Worm (Caenorhabditis elegans) whole organism, young adult: ENCODE data around the gene spe-44.

Experiments used
- B0019.2 ChIP-seq: fragments of 200-800 bp; sonication (Bioruptor generic); conservative IDR thresholded peaks from 2 replicates; pipeline ENCODE4 v1.3.6; 2022; ENCODE audit warnings: missing genetic modification reagents, missing genetic modification characterization, missing compliant biosample characterization
- B0261.1 ChIP-seq: sonication (generic microtip); optimal IDR thresholded peaks from 2 replicates; lab custom pipeline; 2016; ENCODE audit warnings: mild to moderate bottlenecking, missing genetic modification characterization, moderate library complexity, missing compliant biosample characterization
- C06A6.2 ChIP-seq: fragments of 200-800 bp; sonication (Bioruptor generic); conservative IDR thresholded peaks from 2 replicates; pipeline ENCODE4 v1.3.6; 2022; ENCODE audit warnings: missing genetic modification characterization, missing compliant biosample characterization
- C17E4.6 ChIP-seq: fragments of 200-800 bp; sonication (Bioruptor generic); IDR thresholded peaks from 2 replicates; pipeline ENCODE4 v1.3.6; 2022; ENCODE audit warnings: missing genetic modification reagents, missing genetic modification characterization, missing compliant biosample characterization
- F22D6.2 ChIP-seq: sonication (generic microtip); optimal IDR thresholded peaks from 2 replicates; lab custom pipeline; 2016; ENCODE audit warnings: mild to moderate bottlenecking, missing genetic modification characterization, missing compliant biosample characterization
- F33H1.4 ChIP-seq: fragments of 200-800 bp; sonication (Bioruptor generic); IDR thresholded peaks from 2 replicates; pipeline ENCODE4 v1.3.6; 2022; ENCODE audit warnings: missing genetic modification reagents, missing genetic modification characterization, missing compliant biosample characterization
- F39B2.1 ChIP-seq: fragments of 200-800 bp; sonication (Bioruptor generic); IDR thresholded peaks from 2 replicates; pipeline ENCODE4 v1.3.6; 2022; ENCODE audit warnings: missing genetic modification reagents, missing genetic modification characterization, missing compliant biosample characterization
- F57A8.1 ChIP-seq: fragments of 200-800 bp; sonication (Bioruptor generic); optimal IDR thresholded peaks from 2 replicates; lab custom pipeline; 2018; ENCODE audit warnings: mild to moderate bottlenecking, missing genetic modification characterization, moderate library complexity, missing compliant biosample characterization
- Y67H2A.10 ChIP-seq: fragments of 200-800 bp; sonication (Bioruptor generic); conservative IDR thresholded peaks from 2 replicates; pipeline ENCODE4 v1.3.6; 2022; ENCODE audit warnings: missing genetic modification reagents, missing genetic modification characterization, missing compliant biosample characterization
- Y79H2A.3 ChIP-seq: fragments of 200-800 bp; sonication (Bioruptor generic); conservative IDR thresholded peaks from 2 replicates; pipeline ENCODE4 v1.3.6; 2022; ENCODE audit warnings: missing genetic modification reagents, missing genetic modification characterization, missing compliant biosample characterization
- Y95B8A.8 ChIP-seq: fragments of 200-800 bp; sonication (Bioruptor generic); IDR thresholded peaks from 2 replicates; pipeline ENCODE4 v1.3.6; 2022; ENCODE audit warnings: missing genetic modification reagents, missing genetic modification characterization, missing compliant biosample characterization
- ZK185.1 ChIP-seq: sonication (generic microtip); optimal IDR thresholded peaks from 2 replicates; lab custom pipeline; 2016; ENCODE audit warnings: mild to moderate bottlenecking, missing genetic modification characterization, missing compliant biosample characterization; ENCODE audit not compliant: poor library complexity, severe bottlenecking
- aptf-2 ChIP-seq: fragments of 200-800 bp; sonication (Bioruptor generic); conservative IDR thresholded peaks from 2 replicates; pipeline ENCODE4 v1.3.6; 2022; ENCODE audit warnings: missing genetic modification reagents, missing genetic modification characterization, missing compliant biosample characterization
- aptf-3 ChIP-seq: fragments of 200-800 bp; sonication (Bioruptor generic); IDR thresholded peaks from 2 replicates; pipeline ENCODE4 v1.3.6; 2022; ENCODE audit warnings: missing genetic modification characterization, missing compliant biosample characterization
- attf-5 ChIP-seq: fragments of 200-800 bp; sonication (Bioruptor generic); optimal IDR thresholded peaks from 2 replicates; lab custom pipeline; 2018; ENCODE audit warnings: mild to moderate bottlenecking, missing genetic modification characterization, missing compliant biosample characterization
- cebp-2 ChIP-seq: fragments of 200-800 bp; sonication (Bioruptor generic); IDR thresholded peaks from 2 replicates; pipeline ENCODE4 v1.3.6; 2022; ENCODE audit warnings: missing genetic modification characterization, missing compliant biosample characterization
- ceh-40 ChIP-seq: fragments of 200-800 bp; sonication (Bioruptor generic); IDR thresholded peaks from 2 replicates; pipeline ENCODE4 v1.3.6; 2022; ENCODE audit warnings: missing genetic modification characterization, missing compliant biosample characterization
- ceh-79 ChIP-seq: sonication (generic microtip); optimal IDR thresholded peaks from 2 replicates; lab custom pipeline; 2017; ENCODE audit warnings: mild to moderate bottlenecking, missing genetic modification characterization, missing compliant biosample characterization
- chd-7 ChIP-seq: sonication (generic microtip); optimal IDR thresholded peaks from 2 replicates; lab custom pipeline; 2016; ENCODE audit warnings: mild to moderate bottlenecking, missing genetic modification characterization, moderate library complexity, missing compliant biosample characterization
- dox-1 ChIP-seq: fragments of 200-800 bp; sonication (Bioruptor generic); IDR thresholded peaks from 2 replicates; pipeline ENCODE4 v1.3.6; 2022; ENCODE audit warnings: missing genetic modification reagents, missing genetic modification characterization, missing compliant biosample characterization
- dpl-1 ChIP-seq: fragments of 150-350 bp; optimal IDR thresholded peaks from 2 replicates; lab custom pipeline; 2014; ENCODE audit warnings: missing biosample characterization, missing genetic modification reagents, missing genetic modification characterization
- egl-44 ChIP-seq: fragments of 200-800 bp; sonication (Bioruptor generic); IDR thresholded peaks from 2 replicates; pipeline ENCODE4 v1.3.6; 2022; ENCODE audit warnings: missing genetic modification reagents, missing genetic modification characterization, missing compliant biosample characterization
- egrh-3 ChIP-seq: fragments of 200-800 bp; sonication (Bioruptor generic); IDR thresholded peaks from 2 replicates; pipeline ENCODE4 v1.3.6; 2022; ENCODE audit warnings: missing genetic modification reagents, missing genetic modification characterization, missing compliant biosample characterization
- ekl-4 ChIP-seq: fragments of 200-800 bp; sonication (Bioruptor generic); IDR thresholded peaks from 2 replicates; pipeline ENCODE4 v1.3.6; 2022; ENCODE audit warnings: missing genetic modification reagents, missing genetic modification characterization, missing compliant biosample characterization
- him-1 ChIP-seq: sonication (generic microtip); optimal IDR thresholded peaks from 2 replicates; lab custom pipeline; 2016; ENCODE audit warnings: missing genotype, missing genetic modification reagents, missing genetic modification characterization, missing compliant biosample characterization
- hmg-1.2 ChIP-seq: fragments of 200-800 bp; sonication (Bioruptor generic); IDR thresholded peaks from 2 replicates; pipeline ENCODE4 v1.3.6; 2022; ENCODE audit warnings: missing genetic modification reagents, missing genetic modification characterization, missing compliant biosample characterization
- hmg-20 ChIP-seq: fragments of 200-800 bp; sonication (Bioruptor generic); IDR thresholded peaks from 2 replicates; pipeline ENCODE4 v1.3.6; 2022; ENCODE audit warnings: missing genetic modification reagents, missing genetic modification characterization, missing compliant biosample characterization
- hsf-1 ChIP-seq: fragments of 200-800 bp; sonication (Bioruptor generic); IDR thresholded peaks from 2 replicates; pipeline ENCODE4 v1.3.6; 2022; ENCODE audit warnings: missing genetic modification reagents, missing genetic modification characterization, missing compliant biosample characterization
- lin-40 ChIP-seq: sonication (generic microtip); optimal IDR thresholded peaks from 2 replicates; lab custom pipeline; 2016; ENCODE audit warnings: missing genetic modification characterization, mild to moderate bottlenecking, missing compliant biosample characterization, missing genotype, missing genetic modification reagents
- lir-1 ChIP-seq: fragments of 200-800 bp; sonication (Bioruptor generic); conservative IDR thresholded peaks from 2 replicates; pipeline ENCODE4 v1.3.6; 2022; ENCODE audit warnings: missing genetic modification reagents, missing genetic modification characterization, missing compliant biosample characterization
- madf-10 ChIP-seq: sonication (generic microtip); optimal IDR thresholded peaks from 2 replicates; lab custom pipeline; 2016; ENCODE audit warnings: mild to moderate bottlenecking, missing genetic modification characterization, missing compliant biosample characterization
- nfya-2 ChIP-seq: fragments of 200-800 bp; sonication (Bioruptor generic); IDR thresholded peaks from 2 replicates; pipeline ENCODE4 v1.3.6; 2022; ENCODE audit warnings: missing genetic modification reagents, missing genetic modification characterization, missing compliant biosample characterization
- nhr-80 ChIP-seq: sonication (generic microtip); optimal IDR thresholded peaks from 2 replicates; lab custom pipeline; 2016; ENCODE audit warnings: missing genetic modification characterization, missing compliant biosample characterization
- pha-4 ChIP-seq: fragments of 150-350 bp; sonication (generic microtip); optimal IDR thresholded peaks from 2 replicates; lab custom pipeline; 2014; ENCODE audit warnings: missing biosample characterization, missing genetic modification reagents, missing genetic modification characterization
- rcor-1 ChIP-seq: fragments of 200-800 bp; sonication (Bioruptor generic); IDR thresholded peaks from 2 replicates; pipeline ENCODE4 v1.3.6; 2022; ENCODE audit warnings: missing genetic modification reagents, missing genetic modification characterization, missing compliant biosample characterization
- rec-8 ChIP-seq, 2 experiments: sonication (generic microtip); optimal IDR thresholded peaks; 2 replicates each; lab custom pipeline; 2016; ENCODE audit warnings: mild to moderate bottlenecking in 2 of 2, missing genetic modification characterization in 2 of 2, missing genetic modification reagents in 2 of 2, missing genotype in 2 of 2, missing biosample characterization in 1 of 2, missing compliant biosample characterization in 1 of 2, moderate library complexity in 1 of 2
- repo-1 ChIP-seq: sonication (generic microtip); optimal IDR thresholded peaks from 2 replicates; lab custom pipeline; 2017; ENCODE audit warnings: mild to moderate bottlenecking, missing genetic modification characterization, missing compliant biosample characterization
- rpc-1 ChIP-seq, 2 experiments: fragments of 150-350 bp in 1 of 2; sonication (generic microtip) in 1 of 2; optimal IDR thresholded peaks; 2 replicates each; lab custom pipeline; 2014 to 2018; ENCODE audit warnings: missing biosample characterization in 1 of 2, missing genetic modification characterization in 1 of 2, missing genetic modification reagents in 1 of 2, missing genotype in 1 of 2
- sdz-38 ChIP-seq: sonication (generic microtip); optimal IDR thresholded peaks from 2 replicates; lab custom pipeline; 2016; ENCODE audit warnings: missing genotype, missing genetic modification characterization, missing compliant biosample characterization
- snpc-1.3 ChIP-seq: sonication (generic microtip); optimal IDR thresholded peaks from 2 replicates; lab custom pipeline; 2017; ENCODE audit warnings: missing genetic modification characterization, mild to moderate bottlenecking, missing compliant biosample characterization, antibody characterized with exemption, moderate library complexity, missing genotype, missing genetic modification reagents; ENCODE audit not compliant: insufficient read depth
- somi-1 ChIP-seq: fragments of 200-800 bp; sonication (Bioruptor generic); optimal IDR thresholded peaks from 2 replicates; lab custom pipeline; 2018; ENCODE audit warnings: mild to moderate bottlenecking, missing genetic modification characterization, missing compliant biosample characterization
- unc-62 ChIP-seq: fragments of 150-350 bp; optimal IDR thresholded peaks from 2 replicates; lab custom pipeline; 2014; ENCODE audit warnings: missing biosample characterization, missing genetic modification reagents, missing genetic modification characterization
- xnd-1 ChIP-seq: sonication (generic microtip); optimal IDR thresholded peaks from 2 replicates; lab custom pipeline; 2016; ENCODE audit warnings: missing genotype, missing genetic modification reagents, missing genetic modification characterization, missing compliant biosample characterization
- zfh-2 ChIP-seq: fragments of 200-800 bp; sonication (Bioruptor generic); conservative IDR thresholded peaks from 2 replicates; pipeline ENCODE4 v1.3.6; 2022; ENCODE audit warnings: missing genetic modification reagents, missing genetic modification characterization, missing compliant biosample characterization
- zim-3 ChIP-seq: sonication (generic microtip); optimal IDR thresholded peaks from 2 replicates; lab custom pipeline; 2017; ENCODE audit warnings: mild to moderate bottlenecking, missing genetic modification characterization, moderate library complexity, missing compliant biosample characterization
- ztf-22 ChIP-seq: fragments of 200-800 bp; sonication (Bioruptor generic); optimal IDR thresholded peaks from 2 replicates; lab custom pipeline; 2018; ENCODE audit warnings: mild to moderate bottlenecking, missing genetic modification characterization, moderate library complexity, missing compliant biosample characterization
- ztf-26 ChIP-seq: sonication (generic microtip); optimal IDR thresholded peaks from 2 replicates; lab custom pipeline; 2017; ENCODE audit warnings: missing genetic modification characterization, missing compliant biosample characterization
- ztf-3 ChIP-seq: fragments of 200-800 bp; sonication (Bioruptor generic); optimal IDR thresholded peaks from 2 replicates; lab custom pipeline; 2018; ENCODE audit warnings: mild to moderate bottlenecking, missing genetic modification characterization, missing compliant biosample characterization

spe-44 gene

DNA sequence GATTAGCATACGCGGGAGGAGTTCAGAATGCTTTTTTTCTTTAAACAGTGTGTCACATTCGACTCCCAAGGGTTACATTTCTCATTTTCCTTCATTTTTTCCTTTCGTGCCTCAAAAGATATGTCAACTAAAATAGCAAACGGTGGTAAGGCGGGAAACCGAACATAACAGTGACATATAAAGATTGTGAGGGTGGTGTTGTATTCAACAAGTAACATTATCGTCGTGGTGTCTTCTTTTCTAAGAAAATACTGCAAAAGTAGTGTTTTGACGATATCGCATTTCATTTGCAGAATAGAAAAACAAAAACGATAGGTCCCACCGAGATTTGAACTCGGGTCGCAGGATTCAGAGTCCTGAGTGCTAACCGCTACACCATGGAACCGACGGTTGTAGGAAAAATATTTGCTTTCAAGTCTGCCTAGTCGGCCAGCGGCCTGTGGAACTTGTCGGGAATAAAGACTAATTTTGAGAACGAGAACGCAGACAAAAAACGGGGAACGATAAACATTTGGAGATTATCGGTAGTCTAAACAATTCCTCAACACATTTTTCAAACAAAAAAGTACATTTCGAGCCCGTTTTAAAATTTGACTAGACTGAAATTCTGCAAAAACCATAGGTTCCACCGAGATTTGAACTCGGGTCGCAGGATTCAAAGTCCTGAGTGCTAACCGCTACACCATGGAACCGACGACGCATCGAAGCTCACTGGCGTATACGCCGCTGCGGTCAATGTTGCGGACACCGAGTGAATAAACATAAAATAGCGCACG lies 37.2 kb downstream of the spe-44 start (continued):
- peak; percentile 12 for TF ChIP-seq ztf-26 (tag; lab: Kevin White, UChicago)
- no peak for TF ChIP-seq pha-4 (tag; lab: Kevin White, UChicago)
- TF ChIP-seq zim-3 (tag; lab: Kevin White, UChicago), result peak; percentile 33
- TF ChIP-seq rpc-1 (optimal IDR thresholded peaks at IDR 0.05; lab: Kevin White, UChicago), result peak; percentile 71
- TF ChIP-seq rpc-1 (tag; optimal IDR thresholded peaks at IDR 0.05; lab: Kevin White, UChicago), result peak; percentile 80
- no peak for TF ChIP-seq ekl-4 (GFP tag; lab: Robert Waterston, UW)
- no peak for TF ChIP-seq F57A8.1 (GFP tag; lab: Kevin White, UChicago)
- TF ChIP-seq aptf-3 (GFP tag; lab: Robert Waterston, UW), result no peak
- TF ChIP-seq B0261.1 (tag; lab: Kevin White, UChicago), result peak; percentile 94
- no peak for TF ChIP-seq B0019.2
- TF ChIP-seq lin-40, result no peak
- TF ChIP-seq egrh-3 (GFP tag; lab: Robert Waterston, UW), result no peak
- no peak for TF ChIP-seq snpc-1.3
- no peak for TF ChIP-seq zfh-2 (GFP tag; lab: Robert Waterston, UW)
- TF ChIP-seq nhr-80, result peak; percentile 10
- no peak for TF ChIP-seq cebp-2 (GFP tag; lab: Robert Waterston, UW)
- TF ChIP-seq attf-5, result peak; percentile 19
- peak; percentile 12 for TF ChIP-seq chd-7 (tag; lab: Kevin White, UChicago)
- no peak for TF ChIP-seq F39B2.1
- no peak for TF ChIP-seq ceh-79 (tag; lab: Kevin White, UChicago)
- no peak for TF ChIP-seq ztf-22 (GFP tag; lab: Kevin White, UChicago)
- no peak for TF ChIP-seq aptf-2 (GFP tag; lab: Robert Waterston, UW)
- 0 out of 2 replicates have a peak, but pooled peaks have one; percentile 20 for TF ChIP-seq Y95B8A.8 (GFP tag; lab: Robert Waterston, UW)
- TF ChIP-seq Y79H2A.3, result no peak
- TF ChIP-seq nfya-2 (GFP tag; lab: Robert Waterston, UW), result no peak
- no peak for TF ChIP-seq C06A6.2 (GFP tag; lab: Robert Waterston, UW)
- peak; percentile 53 for TF ChIP-seq hmg-1.2
- peak; percentile 31; the same call in 1 of the 2 replicates for TF ChIP-seq F33H1.4 (GFP tag; lab: Robert Waterston, UW)
- no peak for TF ChIP-seq Y67H2A.10
- TF ChIP-seq madf-10 (tag; lab: Kevin White, UChicago), result no peak
- TF ChIP-seq xnd-1 (tag; lab: Kevin White, UChicago), result no peak
- TF ChIP-seq him-1, result peak; percentile 71
- TF ChIP-seq repo-1 (tag; lab: Kevin White, UChicago), result no peak
- TF ChIP-seq, all 124 proteins: peak for 40

DNA sequence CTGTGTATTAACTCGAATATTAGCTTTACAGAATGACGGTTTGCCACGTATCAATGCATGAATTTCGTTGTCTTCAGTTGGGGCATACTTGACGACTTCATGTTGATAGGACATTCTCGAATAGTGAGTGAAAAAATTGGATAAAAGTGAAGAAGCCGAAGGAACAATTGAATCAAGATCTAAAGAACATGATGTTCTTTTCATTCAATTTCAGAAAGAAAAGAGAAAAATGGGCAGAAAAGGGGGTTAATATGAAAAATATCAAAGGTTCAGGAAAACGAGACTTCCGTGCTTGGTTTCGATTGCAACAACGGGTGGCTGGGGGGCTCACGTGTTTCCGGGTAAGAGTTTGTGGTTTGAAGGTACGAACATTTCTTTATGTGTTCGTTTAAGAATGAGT lies 39.4 kb downstream of the spe-44 start:
- no peak for TF ChIP-seq C17E4.6 (GFP tag; lab: Robert Waterston, UW)
- TF ChIP-seq rcor-1 (GFP tag; lab: Robert Waterston, UW), result no peak
- no peak for TF ChIP-seq ceh-40 (GFP tag; lab: Robert Waterston, UW)
- no peak for TF ChIP-seq dox-1 (GFP tag; lab: Robert Waterston, UW)
- TF ChIP-seq somi-1 (GFP tag; lab: Kevin White, UChicago), result no peak
- no peak for TF ChIP-seq sdz-38 (tag; lab: Kevin White, UChicago)
- no peak for TF ChIP-seq unc-62
- no peak for TF ChIP-seq ZK185.1
- no peak for TF ChIP-seq ztf-3 (GFP tag; lab: Kevin White, UChicago)
- TF ChIP-seq hsf-1 (GFP tag; lab: Robert Waterston, UW), result no peak
- TF ChIP-seq egl-44, result no peak
- TF ChIP-seq rec-8 (tag; optimal IDR thresholded peaks at IDR 0.05; lab: Kevin White, UChicago), result no peak
- no peak for TF ChIP-seq F39B2.1
- no peak for TF ChIP-seq F22D6.2
- no peak for TF ChIP-seq dpl-1
- no peak for TF ChIP-seq lir-1
- TF ChIP-seq C06A6.2 (GFP tag; lab: Robert Waterston, UW), result no peak
- no peak for TF ChIP-seq zim-3 (tag; lab: Kevin White, UChicago)
- no peak for TF ChIP-seq ceh-79 (tag; lab: Kevin White, UChicago)
- no peak for TF ChIP-seq hmg-20
